Fruit fly (Drosophila melanogaster): ENCODE results near the gene Gcn5.

Gene Gcn5

dm6 chr3L:12523941-12524340 is at the start of gene Gcn5, which contains the start of gene ver:
Gene Gcn5 (minus strand): TSS chr3L:12524014.
Gene ver (plus strand): TSS chr3L:12523987.
- peak; percentile 98 for TF ChIP-seq Hnf4 (GFP tag; optimal IDR thresholded peaks at IDR 0.05)
- TF ChIP-seq rgr (GFP tag; optimal IDR thresholded peaks at IDR 0.05) = peak; percentile 99
- TF ChIP-seq HLH106 (tag; optimal IDR thresholded peaks at IDR 0.05) = peak; percentile 98
- peak; percentile 97 for TF ChIP-seq psq (GFP tag; optimal IDR thresholded peaks at IDR 0.05)
- TF ChIP-seq Sp1 (GFP tag; optimal IDR thresholded peaks at IDR 0.05) = peak; percentile 99
- peak; percentile 97 for TF ChIP-seq fru (GFP tag; optimal IDR thresholded peaks at IDR 0.05)
- TF ChIP-seq CG32264 (GFP tag; optimal IDR thresholded peaks at IDR 0.05) = peak; percentile 87
- peak; percentile 98 for TF ChIP-seq ey (GFP tag; optimal IDR thresholded peaks at IDR 0.05)
- TF ChIP-seq jim (GFP tag; optimal IDR thresholded peaks at IDR 0.05) = peak; percentile 85
- TF ChIP-seq Vsx2 (GFP tag; optimal IDR thresholded peaks at IDR 0.05; ENCODE audit: partially characterized antibody) = no peak
- TF ChIP-seq N (GFP tag; optimal IDR thresholded peaks at IDR 0.05) = no peak
- TF ChIP-seq dmrt93B (GFP tag; optimal IDR thresholded peaks at IDR 0.05) = peak; percentile 96
- TF ChIP-seq tai (GFP tag; optimal IDR thresholded peaks at IDR 0.05) = no peak
- peak; percentile 97 for TF ChIP-seq Jra (GFP tag; optimal IDR thresholded peaks at IDR 0.05)
- no peak for TF ChIP-seq pan (optimal IDR thresholded peaks at IDR 0.05)
- TF ChIP-seq Hr78 (GFP tag; optimal IDR thresholded peaks at IDR 0.05) = no peak
- peak; percentile 90 for TF ChIP-seq Hr83 (GFP tag; optimal IDR thresholded peaks at IDR 0.05; ENCODE audit: poor library complexity, severe bottlenecking)
- peak; percentile 95 for TF ChIP-seq dsf (GFP tag; optimal IDR thresholded peaks at IDR 0.05; ENCODE audit: borderline replicate concordance)
- peak; percentile 89 for TF ChIP-seq Rel (GFP tag; optimal IDR thresholded peaks at IDR 0.05)
- TF ChIP-seq Rel (tag; optimal IDR thresholded peaks at IDR 0.05) = peak; percentile 92
- TF ChIP-seq Dfd (GFP tag; optimal IDR thresholded peaks at IDR 0.05) = no peak
- no peak for TF ChIP-seq Myc (optimal IDR thresholded peaks at IDR 0.05)
- TF ChIP-seq h (GFP tag; optimal IDR thresholded peaks at IDR 0.05) = peak; percentile 99
- peak; percentile 98 for TF ChIP-seq sage (GFP tag; optimal IDR thresholded peaks at IDR 0.05)
- peak; percentile 85 for TF ChIP-seq sv (GFP tag; optimal IDR thresholded peaks at IDR 0.05)
- no peak for TF ChIP-seq CrebA (GFP tag; optimal IDR thresholded peaks at IDR 0.05; ENCODE audit: borderline replicate concordance)
- TF ChIP-seq foxo (GFP tag; optimal IDR thresholded peaks at IDR 0.05) = peak; percentile 89 to 99
- peak; percentile 97 for TF ChIP-seq CG9705 (GFP tag; optimal IDR thresholded peaks at IDR 0.05)
- TF ChIP-seq Dif (GFP tag; optimal IDR thresholded peaks at IDR 0.05; ENCODE audit: partially characterized antibody) = no peak
- TF ChIP-seq usp (GFP tag; optimal IDR thresholded peaks at IDR 0.05) = no peak
- peak; percentile 99 for TF ChIP-seq OdsH (GFP tag; optimal IDR thresholded peaks at IDR 0.05)
- peak; percentile 91 for TF ChIP-seq woc (GFP tag; optimal IDR thresholded peaks at IDR 0.05)
- peak; percentile 97 for TF ChIP-seq br (GFP tag; optimal IDR thresholded peaks at IDR 0.05)
- TF ChIP-seq Mio (GFP tag; optimal IDR thresholded peaks at IDR 0.05) = peak; percentile 84
- no peak for TF ChIP-seq dl (GFP tag; optimal IDR thresholded peaks at IDR 0.05; ENCODE audit: insufficient read depth in 1 of 2, partially characterized antibody in 2 of 2)
- peak; percentile 98 for TF ChIP-seq brk (GFP tag; optimal IDR thresholded peaks at IDR 0.05)
- TF ChIP-seq Abd-B (GFP tag; optimal IDR thresholded peaks at IDR 0.05) = no peak
- peak; percentile 91 for TF ChIP-seq GATAd (GFP tag; optimal IDR thresholded peaks at IDR 0.05)
- no peak for TF ChIP-seq lola (GFP tag; optimal IDR thresholded peaks at IDR 0.05)

dm6 chr3L:12572366-12572765 is 48.6 kb upstream of the Gcn5 start, which contains the start of gene sowah:
Gene sowah (minus strand): TSS chr3L:12572542.
- TF ChIP-seq Jra (GFP tag; optimal IDR thresholded peaks at IDR 0.05) (peak; percentile 20), psq (GFP tag; optimal IDR thresholded peaks at IDR 0.05) (no peak), usp (GFP tag; optimal IDR thresholded peaks at IDR 0.05) (no peak), CG32264 (GFP tag; optimal IDR thresholded peaks at IDR 0.05) (no peak), Sp1 (GFP tag; optimal IDR thresholded peaks at IDR 0.05) (peak; percentile 19), dsf (GFP tag; optimal IDR thresholded peaks at IDR 0.05; ENCODE audit: borderline replicate concordance) (no peak), tai (GFP tag; optimal IDR thresholded peaks at IDR 0.05) (no peak), GATAd (GFP tag; optimal IDR thresholded peaks at IDR 0.05) (no peak), sage (GFP tag; optimal IDR thresholded peaks at IDR 0.05) (no peak), Mio (GFP tag; optimal IDR thresholded peaks at IDR 0.05) (no peak), jim (GFP tag; optimal IDR thresholded peaks at IDR 0.05) (peak; percentile 65), sv (GFP tag; optimal IDR thresholded peaks at IDR 0.05) (no peak), Rel (GFP tag; optimal IDR thresholded peaks at IDR 0.05) (no peak), Rel (tag; optimal IDR thresholded peaks at IDR 0.05) (peak; percentile 7), OdsH (GFP tag; optimal IDR thresholded peaks at IDR 0.05) (no peak), Hnf4 (GFP tag; optimal IDR thresholded peaks at IDR 0.05) (no peak), Dif (GFP tag; optimal IDR thresholded peaks at IDR 0.05; ENCODE audit: partially characterized antibody) (peak; percentile 99), Hr78 (GFP tag; optimal IDR thresholded peaks at IDR 0.05) (no peak), Abd-B (GFP tag; optimal IDR thresholded peaks at IDR 0.05) (no peak), Vsx2 (GFP tag; optimal IDR thresholded peaks at IDR 0.05; ENCODE audit: partially characterized antibody) (peak; percentile 90), dl (GFP tag; optimal IDR thresholded peaks at IDR 0.05; ENCODE audit: insufficient read depth in 1 of 2, partially characterized antibody in 2 of 2) (peak; percentile 72 to 87), brk (GFP tag; optimal IDR thresholded peaks at IDR 0.05) (no peak), ey (GFP tag; optimal IDR thresholded peaks at IDR 0.05) (peak; percentile 3), N (GFP tag; optimal IDR thresholded peaks at IDR 0.05) (no peak), h (GFP tag; optimal IDR thresholded peaks at IDR 0.05) (peak; percentile 20), lola (GFP tag; optimal IDR thresholded peaks at IDR 0.05) (no peak), Dfd (GFP tag; optimal IDR thresholded peaks at IDR 0.05) (no peak), Myc (optimal IDR thresholded peaks at IDR 0.05) (no peak), CG9705 (GFP tag; optimal IDR thresholded peaks at IDR 0.05) (peak; percentile 51), foxo (GFP tag; optimal IDR thresholded peaks at IDR 0.05) (no peak), woc (GFP tag; optimal IDR thresholded peaks at IDR 0.05) (peak; percentile 34), rgr (GFP tag; optimal IDR thresholded peaks at IDR 0.05) (peak; percentile 39), HLH106 (tag; optimal IDR thresholded peaks at IDR 0.05) (peak; percentile 43), Hr83 (GFP tag; optimal IDR thresholded peaks at IDR 0.05; ENCODE audit: poor library complexity, severe bottlenecking) (peak; percentile 33), pan (optimal IDR thresholded peaks at IDR 0.05) (no peak), br (GFP tag; optimal IDR thresholded peaks at IDR 0.05) (no peak), CrebA (GFP tag; optimal IDR thresholded peaks at IDR 0.05; ENCODE audit: borderline replicate concordance) (no peak), dmrt93B (GFP tag; optimal IDR thresholded peaks at IDR 0.05) (peak; percentile 24), fru (GFP tag; optimal IDR thresholded peaks at IDR 0.05) (no peak)

Measured in whole organism, wandering third instar larva.